Fruit fly (Drosophila melanogaster): ENCODE data around the gene CG13856.

The CG13856 gene

dm6 chr3R:22356464-22357410 lies 45.7 kb upstream of the CG13856 start, which contains the start of gene Sar1 (continued):
- TF ChIP-seq CG18599 (GFP tag; optimal IDR thresholded peaks at IDR 0.05) = peak; percentile 24
- TF ChIP-seq CG15514 (GFP tag; optimal IDR thresholded peaks at IDR 0.05) = peak; percentile 96
- no peak for TF ChIP-seq CG15011 (GFP tag; optimal IDR thresholded peaks at IDR 0.05)
- TF ChIP-seq luna (GFP tag; optimal IDR thresholded peaks at IDR 0.05) = no peak
- TF ChIP-seq CG7786 (GFP tag; optimal IDR thresholded peaks at IDR 0.05) = peak; percentile 52
- no peak; the same call in 1 of the 2 replicates for TF ChIP-seq Adf1 (GFP tag; IDR thresholded peaks at IDR 0.05)
- no peak for TF ChIP-seq ssp (GFP tag; IDR thresholded peaks at IDR 0.05)
- no peak for TF ChIP-seq esg (GFP tag; conservative IDR thresholded peaks at IDR 0.05)
- TF ChIP-seq slou (GFP tag; optimal IDR thresholded peaks at IDR 0.05) = no peak
- peak; percentile 99 for TF ChIP-seq gfzf (GFP tag; optimal IDR thresholded peaks at IDR 0.05)
- TF ChIP-seq CG1603 (tag; optimal IDR thresholded peaks at IDR 0.05) = peak; percentile 92
- TF ChIP-seq Dip3 (GFP tag; optimal IDR thresholded peaks at IDR 0.05) = peak; percentile 3
- TF ChIP-seq CG15479 (GFP tag; optimal IDR thresholded peaks at IDR 0.05) = no peak
- peak; percentile 85 for TF ChIP-seq hb (GFP tag; IDR thresholded peaks at IDR 0.05; ENCODE audit: partially characterized antibody)
- no peak for TF ChIP-seq CG18011 (GFP tag; optimal IDR thresholded peaks at IDR 0.05)
- TF ChIP-seq CG6654 (GFP tag; optimal IDR thresholded peaks at IDR 0.05) = no peak
- TF ChIP-seq CG17829 (tag; optimal IDR thresholded peaks at IDR 0.05) = peak; percentile 50
- no peak for TF ChIP-seq kay (GFP tag; optimal IDR thresholded peaks at IDR 0.05)
- TF ChIP-seq Dll (GFP tag; IDR thresholded peaks at IDR 0.05; ENCODE audit: partially characterized antibody) = peak; percentile 95
- TF ChIP-seq wor (GFP tag; IDR thresholded peaks at IDR 0.05) = no peak
- peak; percentile 60 for TF ChIP-seq sug (tag; optimal IDR thresholded peaks at IDR 0.05)
- peak; percentile 59 for TF ChIP-seq dm (GFP tag; optimal IDR thresholded peaks at IDR 0.05)
- peak; percentile 23; the same call in 1 of the 3 replicates for TF ChIP-seq zfh1 (GFP tag; IDR thresholded peaks at IDR 0.05)
- peak; percentile 89 for TF ChIP-seq inv (GFP tag; IDR thresholded peaks at IDR 0.05; ENCODE audit: partially characterized antibody)
- TF ChIP-seq CG10366 (GFP tag; IDR thresholded peaks at IDR 0.05) = no peak
- no peak for TF ChIP-seq psq (GFP tag; optimal IDR thresholded peaks at IDR 0.05)
- TF ChIP-seq phol (tag; optimal IDR thresholded peaks at IDR 0.05) = peak; percentile 73
- no peak; the same call in 2 of the 3 replicates for TF ChIP-seq z (GFP tag; IDR thresholded peaks at IDR 0.05)
- TF ChIP-seq CG11696 (GFP tag; IDR thresholded peaks at IDR 0.05) = no peak
- TF ChIP-seq CG10274 (GFP tag; optimal IDR thresholded peaks at IDR 0.05) = no peak
- TF ChIP-seq D (optimal IDR thresholded peaks at IDR 0.05) = peak; percentile 61
- TF ChIP-seq D (GFP tag; optimal IDR thresholded peaks at IDR 0.05) = no peak
- peak; percentile 88 for TF ChIP-seq ato (GFP tag; IDR thresholded peaks at IDR 0.05; ENCODE audit: partially characterized antibody)
- peak; percentile 95 for TF ChIP-seq sna (GFP tag; IDR thresholded peaks at IDR 0.05; ENCODE audit: partially characterized antibody)
- TF ChIP-seq CG33213 (GFP tag; optimal IDR thresholded peaks at IDR 0.05) = peak; percentile 91
- no peak for TF ChIP-seq CG2889 (GFP tag; IDR thresholded peaks at IDR 0.05)
- no peak for TF ChIP-seq CG1024 (GFP tag; IDR thresholded peaks at IDR 0.05)
- no peak for TF ChIP-seq chn (GFP tag; optimal IDR thresholded peaks at IDR 0.05)
- no peak for TF ChIP-seq lbe (GFP tag; optimal IDR thresholded peaks at IDR 0.05)
- no peak for TF ChIP-seq da (GFP tag; optimal IDR thresholded peaks at IDR 0.05)
- TF ChIP-seq CG11695 (GFP tag; IDR thresholded peaks at IDR 0.05) = 0 out of 3 replicates have a peak, but pooled peaks have one; percentile 7
- TF ChIP-seq NfI (GFP tag; optimal IDR thresholded peaks at IDR 0.05) = no peak
- TF ChIP-seq CG5180 (GFP tag; optimal IDR thresholded peaks at IDR 0.05) = no peak
- no peak for TF ChIP-seq Atf3 (GFP tag; optimal IDR thresholded peaks at IDR 0.05)
- peak; percentile 86 for TF ChIP-seq MESR4 (GFP tag; optimal IDR thresholded peaks at IDR 0.05)
- peak; percentile 68 for TF ChIP-seq CG2712 (tag; optimal IDR thresholded peaks at IDR 0.05)
- no peak for TF ChIP-seq Oaz (GFP tag; IDR thresholded peaks at IDR 0.05)
- TF ChIP-seq dimm (GFP tag; IDR thresholded peaks at IDR 0.05) = no peak
- peak; percentile 42; the same call in 2 of the 4 replicates for TF ChIP-seq Gug (GFP tag; IDR thresholded peaks at IDR 0.05)
